Worm (Caenorhabditis elegans): ENCODE data around the gene exc-9.

- TF ChIP-seq pqm-1 (tag; optimal IDR thresholded peaks at IDR 0.05) (no peak), ztf-11 (tag; optimal IDR thresholded peaks at IDR 0.05) (no peak), unc-62 (GFP tag; optimal IDR thresholded peaks at IDR 0.05) (no peak), alr-1 (tag; optimal IDR thresholded peaks at IDR 0.05; ENCODE audit: borderline replicate concordance) (no peak), nhr-237 (tag; optimal IDR thresholded peaks at IDR 0.05) (no peak), jun-1 (tag; optimal IDR thresholded peaks at IDR 0.05) (no peak), nhr-28 (tag; optimal IDR thresholded peaks at IDR 0.05) (no peak), nhr-84 (tag; optimal IDR thresholded peaks at IDR 0.05) (no peak), tbx-2 (tag; optimal IDR thresholded peaks at IDR 0.05) (no peak), unc-98 (GFP tag; IDR thresholded peaks at IDR 0.05) (no peak), nhr-77 (tag; optimal IDR thresholded peaks at IDR 0.05) (no peak)
Measured at ce11 chrIV:7897953-7898352, 42.9 kb downstream of the exc-9 start.
